Worm (Caenorhabditis elegans) whole organism, young adult: Measurements from ENCODE around the gene gfat-2.

Source experiments
- B0019.2 ChIP-seq: fragments of 200-800 bp; sonication (Bioruptor generic); conservative IDR thresholded peaks from 2 replicates; pipeline ENCODE4 v1.3.6; 2022; ENCODE audit warnings: missing genetic modification reagents, missing genetic modification characterization, missing compliant biosample characterization
- B0336.3 ChIP-seq: fragments of 200-800 bp; sonication (Bioruptor generic); IDR thresholded peaks from 2 replicates; pipeline ENCODE4 v1.3.6; 2022; ENCODE audit warnings: missing genetic modification characterization, missing compliant biosample characterization
- C17E4.6 ChIP-seq: fragments of 200-800 bp; sonication (Bioruptor generic); IDR thresholded peaks from 2 replicates; pipeline ENCODE4 v1.3.6; 2022; ENCODE audit warnings: missing genetic modification reagents, missing genetic modification characterization, missing compliant biosample characterization
- F33H1.4 ChIP-seq: fragments of 200-800 bp; sonication (Bioruptor generic); IDR thresholded peaks from 2 replicates; pipeline ENCODE4 v1.3.6; 2022; ENCODE audit warnings: missing genetic modification reagents, missing genetic modification characterization, missing compliant biosample characterization
- F37B4.10 ChIP-seq: fragments of 200-800 bp; sonication (Bioruptor generic); IDR thresholded peaks from 2 replicates; pipeline ENCODE4 v1.3.6; 2022; ENCODE audit warnings: missing genetic modification characterization, missing compliant biosample characterization
- F39B2.1 ChIP-seq: fragments of 200-800 bp; sonication (Bioruptor generic); IDR thresholded peaks from 2 replicates; pipeline ENCODE4 v1.3.6; 2022; ENCODE audit warnings: missing genetic modification reagents, missing genetic modification characterization, missing compliant biosample characterization
- F52B5.7 ChIP-seq: sonication (generic microtip); optimal IDR thresholded peaks from 2 replicates; lab custom pipeline; 2016; ENCODE audit warnings: mild to moderate bottlenecking, missing genetic modification characterization, missing compliant biosample characterization
- K11D2.4 ChIP-seq: fragments of 200-800 bp; sonication (Bioruptor generic); IDR thresholded peaks from 2 replicates; pipeline ENCODE4 v1.3.6; 2022; ENCODE audit warnings: missing genetic modification reagents, missing genetic modification characterization, missing compliant biosample characterization
- T07F8.4 ChIP-seq: sonication (generic microtip); optimal IDR thresholded peaks from 2 replicates; lab custom pipeline; 2016; ENCODE audit warnings: mild to moderate bottlenecking, missing genetic modification characterization, moderate library complexity, missing compliant biosample characterization
- T26A5.8 ChIP-seq: sonication (generic microtip); optimal IDR thresholded peaks from 2 replicates; lab custom pipeline; 2016; ENCODE audit warnings: missing genetic modification characterization, missing compliant biosample characterization
- Y56A3A.18 ChIP-seq: fragments of 200-800 bp; sonication (Bioruptor generic); IDR thresholded peaks from 2 replicates; pipeline ENCODE4 v1.3.6; 2022; ENCODE audit warnings: missing genetic modification reagents, missing genetic modification characterization, missing compliant biosample characterization
- atf-7 ChIP-seq: sonication (generic microtip); optimal IDR thresholded peaks from 2 replicates; lab custom pipeline; 2017; ENCODE audit warnings: mild to moderate bottlenecking, missing genetic modification characterization, missing compliant biosample characterization
- attf-3 ChIP-seq: fragments of 200-800 bp; sonication (Bioruptor generic); conservative IDR thresholded peaks from 2 replicates; pipeline ENCODE4 v1.3.6; 2022; ENCODE audit warnings: missing genetic modification reagents, missing genetic modification characterization, missing compliant biosample characterization
- attf-5 ChIP-seq: fragments of 200-800 bp; sonication (Bioruptor generic); optimal IDR thresholded peaks from 2 replicates; lab custom pipeline; 2018; ENCODE audit warnings: mild to moderate bottlenecking, missing genetic modification characterization, missing compliant biosample characterization
- attf-6 ChIP-seq: fragments of 200-800 bp; sonication (Bioruptor generic); IDR thresholded peaks from 2 replicates; pipeline ENCODE4 v1.3.6; 2022; ENCODE audit warnings: missing genetic modification reagents, missing genetic modification characterization, missing compliant biosample characterization
- cebp-1 ChIP-seq, 2 experiments: fragments of 200-800 bp in 1 of 2; sonication (Bioruptor generic) in 1 of 2; sonication (generic microtip) in 1 of 2; IDR thresholded peaks in 1 of 2; optimal IDR thresholded peaks in 1 of 2; 2 replicates each; pipeline versions ENCODE4 v1.3.6 to Lab custom; 2017 to 2022; ENCODE audit warnings: missing compliant biosample characterization in 2 of 2, missing genetic modification characterization in 2 of 2, mild to moderate bottlenecking in 1 of 2, missing genetic modification reagents in 1 of 2, moderate library complexity in 1 of 2
- chd-7 ChIP-seq: sonication (generic microtip); optimal IDR thresholded peaks from 2 replicates; lab custom pipeline; 2016; ENCODE audit warnings: mild to moderate bottlenecking, missing genetic modification characterization, moderate library complexity, missing compliant biosample characterization
- dox-1 ChIP-seq: fragments of 200-800 bp; sonication (Bioruptor generic); IDR thresholded peaks from 2 replicates; pipeline ENCODE4 v1.3.6; 2022; ENCODE audit warnings: missing genetic modification reagents, missing genetic modification characterization, missing compliant biosample characterization
- dpl-1 ChIP-seq: fragments of 150-350 bp; optimal IDR thresholded peaks from 2 replicates; lab custom pipeline; 2014; ENCODE audit warnings: missing biosample characterization, missing genetic modification reagents, missing genetic modification characterization
- efl-1 ChIP-seq: fragments of 150-350 bp; optimal IDR thresholded peaks from 2 replicates; lab custom pipeline; 2014; ENCODE audit warnings: missing biosample characterization, missing genetic modification reagents, missing genetic modification characterization
- hmg-1.2 ChIP-seq: fragments of 200-800 bp; sonication (Bioruptor generic); IDR thresholded peaks from 2 replicates; pipeline ENCODE4 v1.3.6; 2022; ENCODE audit warnings: missing genetic modification reagents, missing genetic modification characterization, missing compliant biosample characterization
- lag-1 ChIP-seq: fragments of 200-800 bp; sonication (Bioruptor generic); IDR thresholded peaks from 2 replicates; pipeline ENCODE4 v1.3.6; 2022; ENCODE audit warnings: missing genetic modification reagents, missing genetic modification characterization, missing compliant biosample characterization
- let-526 ChIP-seq: fragments of 200-800 bp; sonication (Bioruptor generic); IDR thresholded peaks from 2 replicates; pipeline ENCODE4 v1.3.6; 2022; ENCODE audit warnings: missing genetic modification reagents, missing genetic modification characterization, missing compliant biosample characterization
- let-607 ChIP-seq, 2 experiments: fragments of 200-800 bp in 1 of 2; sonication (Bioruptor generic) in 1 of 2; sonication (generic microtip) in 1 of 2; optimal IDR thresholded peaks; 2 replicates each; lab custom pipeline; 2016 to 2018; ENCODE audit warnings: mild to moderate bottlenecking in 2 of 2, missing compliant biosample characterization in 2 of 2, missing genetic modification characterization in 2 of 2, moderate library complexity in 2 of 2, missing genotype in 1 of 2
- lin-40 ChIP-seq: sonication (generic microtip); optimal IDR thresholded peaks from 2 replicates; lab custom pipeline; 2016; ENCODE audit warnings: missing genetic modification characterization, mild to moderate bottlenecking, missing compliant biosample characterization, missing genotype, missing genetic modification reagents
- lsl-1 ChIP-seq: fragments of 200-800 bp; sonication (Bioruptor generic); optimal IDR thresholded peaks from 2 replicates; lab custom pipeline; 2018; ENCODE audit warnings: mild to moderate bottlenecking, missing genetic modification characterization, moderate library complexity, missing compliant biosample characterization
- madf-6 ChIP-seq: fragments of 200-800 bp; sonication (Bioruptor generic); IDR thresholded peaks from 2 replicates; pipeline ENCODE4 v1.3.6; 2022; ENCODE audit warnings: missing genetic modification reagents, missing genetic modification characterization, missing compliant biosample characterization
- madf-8 ChIP-seq: fragments of 200-800 bp; sonication (Bioruptor generic); conservative IDR thresholded peaks from 2 replicates; pipeline ENCODE4 v1.3.6; 2022; ENCODE audit warnings: missing genetic modification reagents, missing genetic modification characterization, missing compliant biosample characterization
- mcd-1 ChIP-seq: fragments of 200-800 bp; sonication (Bioruptor generic); IDR thresholded peaks from 2 replicates; pipeline ENCODE4 v1.3.6; 2022; ENCODE audit warnings: missing genetic modification reagents, missing genetic modification characterization, missing compliant biosample characterization
- mel-28 ChIP-seq: sonication (generic microtip); optimal IDR thresholded peaks from 2 replicates; lab custom pipeline; 2016; ENCODE audit warnings: borderline replicate concordance, mild to moderate bottlenecking, missing genetic modification characterization, missing compliant biosample characterization
- nfyb-1 ChIP-seq: fragments of 200-800 bp; sonication (Bioruptor generic); IDR thresholded peaks from 2 replicates; pipeline ENCODE4 v1.3.6; 2022; ENCODE audit warnings: missing genetic modification reagents, missing genetic modification characterization, missing compliant biosample characterization
- nhr-80 ChIP-seq: sonication (generic microtip); optimal IDR thresholded peaks from 2 replicates; lab custom pipeline; 2016; ENCODE audit warnings: missing genetic modification characterization, missing compliant biosample characterization
- sdz-38 ChIP-seq: sonication (generic microtip); optimal IDR thresholded peaks from 2 replicates; lab custom pipeline; 2016; ENCODE audit warnings: missing genotype, missing genetic modification characterization, missing compliant biosample characterization
- sea-2 ChIP-seq: fragments of 200-800 bp; sonication (Bioruptor generic); IDR thresholded peaks from 2 replicates; pipeline ENCODE4 v1.3.6; 2022; ENCODE audit warnings: missing genetic modification characterization, missing compliant biosample characterization
- snpc-1.3 ChIP-seq: sonication (generic microtip); optimal IDR thresholded peaks from 2 replicates; lab custom pipeline; 2017; ENCODE audit warnings: missing genetic modification characterization, mild to moderate bottlenecking, missing compliant biosample characterization, antibody characterized with exemption, moderate library complexity, missing genotype, missing genetic modification reagents; ENCODE audit not compliant: insufficient read depth
- tlf-1 ChIP-seq: fragments of 200-800 bp; sonication (Bioruptor generic); optimal IDR thresholded peaks from 2 replicates; lab custom pipeline; 2018; ENCODE audit warnings: mild to moderate bottlenecking, missing genetic modification characterization, missing compliant biosample characterization
- unc-62 ChIP-seq: fragments of 150-350 bp; optimal IDR thresholded peaks from 2 replicates; lab custom pipeline; 2014; ENCODE audit warnings: missing biosample characterization, missing genetic modification reagents, missing genetic modification characterization
- xnd-1 ChIP-seq: sonication (generic microtip); optimal IDR thresholded peaks from 2 replicates; lab custom pipeline; 2016; ENCODE audit warnings: missing genotype, missing genetic modification reagents, missing genetic modification characterization, missing compliant biosample characterization

gfat-2 gene

DNA sequence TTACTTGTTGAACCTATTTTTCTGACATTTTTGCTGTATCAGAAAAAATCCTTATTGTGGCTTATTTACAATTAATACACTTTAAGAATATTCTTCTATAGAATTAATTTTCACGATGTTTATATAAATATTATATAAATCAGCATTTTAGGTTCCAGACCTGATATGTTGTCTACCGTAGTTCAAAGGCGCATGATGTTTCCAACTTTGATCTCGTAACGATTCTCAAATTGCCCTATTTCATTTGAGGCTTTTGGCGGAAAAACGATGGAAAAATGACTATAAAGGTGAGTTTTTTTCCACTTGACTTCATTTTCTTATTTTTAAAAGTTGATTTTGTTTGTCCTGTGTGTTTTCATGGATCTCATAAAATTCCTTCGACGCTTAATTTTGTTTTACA is at the start of gene gfat-2:
gfat-2 (plus strand) TSS at position 145 of the 400 bp plus-strand sequence.
- TF ChIP-seq madf-6 (peak; percentile 96), efl-1 (GFP tag; lab: Kevin White, UChicago) (peak; percentile 72), dpl-1 (GFP tag; lab: Kevin White, UChicago) (peak; percentile 25), xnd-1 (tag; lab: Kevin White, UChicago) (peak; percentile 73), lsl-1 (GFP tag; lab: Kevin White, UChicago) (peak; percentile 81), madf-8 (peak; percentile 91), nfyb-1 (GFP tag; lab: Robert Waterston, UW) (no peak), B0336.3 (GFP tag; lab: Robert Waterston, UW) (no peak), F33H1.4 (GFP tag; lab: Robert Waterston, UW) (peak; percentile 66; the same call in 1 of the 2 replicates), snpc-1.3 (tag; lab: Kevin White, UChicago) (peak; percentile 10), sea-2 (GFP tag; lab: Robert Waterston, UW) (no peak)

DNA sequence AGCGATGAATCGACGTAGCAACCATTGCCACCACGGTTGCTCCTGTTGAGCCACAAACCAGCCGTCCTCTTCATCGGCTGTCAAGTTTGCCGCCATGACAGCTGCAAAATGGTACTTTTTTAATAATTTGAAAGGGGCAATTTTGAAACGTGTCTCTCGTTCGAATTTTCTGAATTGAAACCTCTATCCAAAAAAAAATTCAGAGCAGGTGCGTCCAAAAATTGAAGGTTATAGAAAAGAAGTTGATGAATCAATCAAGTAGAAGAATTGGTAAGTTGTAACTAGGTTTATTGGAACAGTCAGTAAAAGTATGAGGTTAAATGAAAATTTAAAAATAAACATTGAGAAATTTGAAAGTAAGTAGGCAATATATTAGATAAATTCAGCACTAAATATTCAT is 48.6 kb upstream of the gfat-2 start, which contains the start of gene T01G1.4:
T01G1.4 (minus strand) TSS at position 101 of the 400 bp plus-strand sequence.
- TF ChIP-seq Y56A3A.18 (no peak), dox-1 (GFP tag; lab: Robert Waterston, UW) (no peak)

DNA sequence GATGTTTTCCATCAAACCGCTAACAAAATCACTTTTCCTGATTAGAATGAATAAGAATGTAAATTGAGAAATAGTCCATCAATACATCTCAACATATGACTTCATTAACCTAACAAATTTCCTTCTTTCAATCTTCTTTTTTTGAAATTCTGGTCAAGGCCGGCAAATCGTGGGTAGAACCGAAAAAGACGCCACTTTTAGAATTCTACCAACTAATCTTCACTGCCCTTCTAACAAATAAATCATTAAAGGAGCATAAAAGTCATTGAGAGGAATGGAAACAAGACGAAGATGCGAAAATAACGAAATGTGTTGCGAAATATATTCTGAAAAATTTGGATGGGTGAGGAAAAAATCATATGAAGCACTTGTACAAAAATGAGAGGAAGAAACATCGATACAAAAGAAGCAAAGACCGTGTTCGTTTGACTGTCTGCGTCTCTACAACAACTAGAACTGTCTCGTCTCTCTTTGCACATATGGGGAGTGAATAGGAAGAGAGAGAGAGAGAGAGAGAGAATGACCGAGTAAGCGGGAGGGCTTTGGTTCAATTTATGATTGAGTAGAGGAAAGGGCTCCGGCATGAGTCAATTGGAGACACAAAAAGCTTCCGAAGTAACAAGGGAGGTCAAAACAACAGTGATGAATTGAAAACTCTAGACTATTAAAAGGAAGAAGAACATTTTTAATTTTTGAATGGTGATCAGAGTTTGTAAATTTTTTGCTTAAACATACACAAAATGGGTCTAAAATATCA is 46.0 kb upstream of the gfat-2 start:
- TF ChIP-seq attf-5 (GFP tag; lab: Kevin White, UChicago) (peak; percentile 28), F33H1.4 (GFP tag; lab: Robert Waterston, UW) (no peak), F39B2.1 (GFP tag; lab: Robert Waterston, UW) (no peak), T07F8.4 (tag; lab: Kevin White, UChicago) (no peak), hmg-1.2 (peak; percentile 87), nhr-80 (tag; lab: Kevin White, UChicago) (peak; percentile 45), F37B4.10 (GFP tag; lab: Robert Waterston, UW) (no peak), sdz-38 (no peak), B0019.2 (GFP tag; lab: Robert Waterston, UW) (no peak), T26A5.8 (tag; lab: Kevin White, UChicago) (no peak), cebp-1 (GFP tag; IDR thresholded peaks at IDR 0.05; lab: Robert Waterston, UW) (peak; percentile 90), cebp-1 (tag; optimal IDR thresholded peaks at IDR 0.05; lab: Kevin White, UChicago) (peak; percentile 96)

DNA sequence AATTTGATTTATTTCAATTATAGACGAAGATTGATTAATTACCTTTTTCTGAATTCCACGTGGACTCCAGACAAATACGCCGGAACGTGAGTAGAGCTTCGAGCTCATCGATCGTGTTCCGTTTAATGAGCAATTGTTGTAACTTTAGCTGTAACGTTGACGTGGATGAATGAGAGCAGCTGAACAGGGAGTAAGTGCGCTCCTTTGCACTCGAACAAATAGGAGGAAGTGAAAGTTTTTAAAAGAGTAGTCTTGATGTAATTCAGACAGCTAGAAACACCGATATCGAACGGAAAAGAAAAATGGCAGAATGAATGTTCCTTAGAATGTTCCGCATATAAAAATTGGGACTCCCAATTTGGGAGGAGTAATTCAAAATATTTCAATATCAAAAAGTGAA is 38.4 kb upstream of the gfat-2 start, which contains the start of gene sec-31:
sec-31 (minus strand) TSS at position 148 of the 400 bp plus-strand sequence.
- TF ChIP-seq mcd-1 (GFP tag; lab: Robert Waterston, UW) (peak; percentile 37), let-607 (tag; optimal IDR thresholded peaks at IDR 0.05; lab: Kevin White, UChicago) (peak in 1 of 2 experiments; percentile 29), F52B5.7 (tag; lab: Kevin White, UChicago) (no peak), K11D2.4 (GFP tag; lab: Robert Waterston, UW) (no peak)

DNA sequence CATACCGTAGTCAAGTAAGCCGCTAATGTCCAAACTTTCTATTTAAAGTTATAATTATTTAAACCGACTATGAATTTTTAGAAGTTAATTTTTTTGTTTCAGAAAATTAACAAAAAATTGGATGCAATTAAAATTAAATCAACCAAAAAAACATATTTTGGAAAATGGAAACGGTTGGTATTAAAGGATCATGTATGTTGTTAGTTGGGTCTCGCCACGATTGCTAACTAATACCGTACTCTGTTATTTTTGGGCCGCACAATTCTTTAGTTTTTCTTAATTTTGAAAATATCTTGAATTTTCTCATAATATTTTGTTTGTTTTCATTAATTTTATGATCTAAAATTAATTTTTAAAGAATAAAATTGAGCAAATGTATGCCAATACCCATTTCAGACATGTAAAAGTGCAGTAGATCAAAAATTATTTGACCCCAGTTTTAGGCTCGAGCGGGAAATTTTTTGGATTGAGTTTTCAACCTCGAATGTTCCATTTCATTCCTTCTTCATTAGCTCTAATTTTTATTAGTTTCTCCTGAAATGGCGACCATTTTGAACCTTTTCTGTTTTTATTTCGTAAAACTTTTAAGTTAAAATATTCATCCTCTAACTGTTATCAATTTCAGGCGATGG is 37.5 kb upstream of the gfat-2 start, which contains the start of gene cbd-1:
cbd-1 (plus strand) TSS at position 626 of the 632 bp plus-strand sequence.
- no peak for TF ChIP-seq atf-7 (tag; lab: Kevin White, UChicago)
- TF ChIP-seq dox-1 (GFP tag; lab: Robert Waterston, UW) = no peak
- no peak for TF ChIP-seq C17E4.6 (GFP tag; lab: Robert Waterston, UW)
- no peak for TF ChIP-seq let-526 (GFP tag; lab: Robert Waterston, UW)
- no peak for TF ChIP-seq lag-1
- peak; percentile 73 for TF ChIP-seq tlf-1 (GFP tag; lab: Kevin White, UChicago)
- TF ChIP-seq nfyb-1 (GFP tag; lab: Robert Waterston, UW) = no peak
- no peak for TF ChIP-seq unc-62 (GFP tag; lab: Kevin White, UChicago)
- TF ChIP-seq chd-7 = no peak
- no peak for TF ChIP-seq attf-3 (GFP tag; lab: Robert Waterston, UW)
- TF ChIP-seq mcd-1 (GFP tag; lab: Robert Waterston, UW) = no peak
- no peak for TF ChIP-seq attf-6 (GFP tag; lab: Robert Waterston, UW)
- TF ChIP-seq mel-28 (tag; lab: Kevin White, UChicago) = no peak
- peak; percentile 92 for TF ChIP-seq madf-8
- no peak for TF ChIP-seq lin-40 (tag; lab: Kevin White, UChicago)
